Fruit fly (Drosophila melanogaster) whole organism, embryonic: ENCODE data around the gene armi.
A peak's percentile ranks its signal among the peaks of the same experiment; 100 is the strongest.

Experiments
- Atf3 ChIP-seq: fragments of 200-800 bp; sonication (Bioruptor generic); optimal IDR thresholded peaks from 3 replicates; lab custom pipeline; 2016; ENCODE audit warnings: missing biosample characterization, missing genetic modification characterization
- Bdp1 ChIP-seq: fragments of 200-800 bp; sonication (Bioruptor generic); optimal IDR thresholded peaks from 3 replicates; lab custom pipeline; 2016; ENCODE audit warnings: missing biosample characterization, missing genetic modification characterization
- C15 ChIP-seq: fragments of 200-800 bp; sonication (Bioruptor generic); IDR thresholded peaks from 3 replicates; pipeline ENCODE4 v1.3.6; 2022; ENCODE audit warnings: missing biosample characterization, missing genetic modification characterization
- CG10209 ChIP-seq: fragments of 200-800 bp; sonication (Bioruptor generic); optimal IDR thresholded peaks from 3 replicates; lab custom pipeline; 2017; ENCODE audit warnings: missing biosample characterization, mild to moderate bottlenecking, missing genetic modification characterization, missing genetic modification reagents
- CG10979 ChIP-seq: fragments of 200-800 bp; sonication (Bioruptor generic); optimal IDR thresholded peaks from 2 replicates; lab custom pipeline; 2018; ENCODE audit warnings: missing biosample characterization, mild to moderate bottlenecking, missing genetic modification characterization, moderate library complexity
- CG11085 ChIP-seq: fragments of 200-800 bp; sonication (Bioruptor generic); IDR thresholded peaks from 2 replicates; pipeline ENCODE4 v1.3.6; 2022; ENCODE audit warnings: missing biosample characterization, missing genetic modification characterization
- CG11695 ChIP-seq: fragments of 200-800 bp; sonication (Bioruptor generic); IDR thresholded peaks from 3 replicates; pipeline ENCODE4 v1.3.6; 2022; ENCODE audit warnings: missing biosample characterization, missing genetic modification characterization
- CG12236 ChIP-seq: fragments of 200-800 bp; sonication (Bioruptor generic); optimal IDR thresholded peaks from 2 replicates; lab custom pipeline; 2016; ENCODE audit warnings: missing biosample characterization, missing genetic modification characterization
- CG12299 ChIP-seq: fragments of 200-800 bp; sonication (Bioruptor generic); optimal IDR thresholded peaks from 2 replicates; lab custom pipeline; 2018; ENCODE audit warnings: missing biosample characterization, mild to moderate bottlenecking, missing genetic modification characterization
- CG1233 ChIP-seq: fragments of 200-800 bp; sonication (Bioruptor generic); optimal IDR thresholded peaks from 4 replicates; lab custom pipeline; 2018; ENCODE audit warnings: missing biosample characterization, mild to moderate bottlenecking, missing genetic modification characterization
- CG13775 ChIP-seq: fragments of 200-800 bp; sonication (Bioruptor generic); optimal IDR thresholded peaks from 3 replicates; lab custom pipeline; 2017; ENCODE audit warnings: missing biosample characterization, mild to moderate bottlenecking, missing genetic modification characterization
- CG14441 ChIP-seq: fragments of 200-800 bp; sonication (Bioruptor generic); IDR thresholded peaks from 2 replicates; pipeline ENCODE4 v1.3.6; 2022; ENCODE audit warnings: missing biosample characterization, missing genetic modification characterization
- CG1792 ChIP-seq: fragments of 200-800 bp; sonication (Bioruptor generic); optimal IDR thresholded peaks from 2 replicates; lab custom pipeline; 2016; ENCODE audit warnings: missing biosample characterization, missing genetic modification characterization
- CG30020 ChIP-seq: fragments of 200-800 bp; optimal IDR thresholded peaks from 2 replicates; lab custom pipeline; 2019; ENCODE audit warnings: missing biosample characterization, mild to moderate bottlenecking, missing genetic modification characterization, moderate library complexity
- CG3065 ChIP-seq: fragments of 200-800 bp; sonication (Bioruptor generic); optimal IDR thresholded peaks from 2 replicates; lab custom pipeline; 2016; ENCODE audit warnings: missing biosample characterization, missing genetic modification characterization
- CG31224 ChIP-seq: fragments of 200-800 bp; sonication (Bioruptor generic); IDR thresholded peaks from 2 replicates; pipeline ENCODE4 v1.3.6; 2022; ENCODE audit warnings: missing biosample characterization, missing genetic modification characterization
- CG4617 ChIP-seq: fragments of 200-800 bp; sonication (Bioruptor generic); optimal IDR thresholded peaks from 3 replicates; lab custom pipeline; 2016; ENCODE audit warnings: missing biosample characterization, missing genetic modification characterization, borderline replicate concordance
- CG6175 ChIP-seq: fragments of 200-800 bp; sonication (Bioruptor generic); IDR thresholded peaks from 3 replicates; pipeline ENCODE4 v1.3.6; 2022; ENCODE audit warnings: missing biosample characterization, missing genetic modification characterization
- CG6654 ChIP-seq: fragments of 200-800 bp; sonication (Bioruptor generic); optimal IDR thresholded peaks from 2 replicates; lab custom pipeline; 2017; ENCODE audit warnings: missing biosample characterization, mild to moderate bottlenecking, missing genetic modification characterization
- CG8359 ChIP-seq: fragments of 200-800 bp; sonication (Bioruptor generic); optimal IDR thresholded peaks from 2 replicates; lab custom pipeline; 2017; ENCODE audit warnings: missing biosample characterization, mild to moderate bottlenecking, missing genetic modification characterization, borderline replicate concordance
- CG9215 ChIP-seq: fragments of 200-800 bp; sonication (Bioruptor generic); IDR thresholded peaks from 2 replicates; pipeline ENCODE4 v1.3.6; 2022; ENCODE audit warnings: missing biosample characterization, missing genetic modification characterization
- CG9932 ChIP-seq: fragments of 200-800 bp; sonication (Bioruptor generic); IDR thresholded peaks from 2 replicates; pipeline ENCODE4 v1.3.6; 2022; ENCODE audit warnings: missing biosample characterization, missing genetic modification characterization
- Dll ChIP-seq: fragments of 200-800 bp; sonication (Bioruptor generic); IDR thresholded peaks from 4 replicates; pipeline ENCODE4 v1.3.6; 2022; ENCODE audit warnings: missing biosample characterization, missing genetic modification characterization; ENCODE audit not compliant: partially characterized antibody
- Jarid2 ChIP-seq: fragments of 200-800 bp; sonication (Bioruptor generic); optimal IDR thresholded peaks from 3 replicates; lab custom pipeline; 2017; ENCODE audit warnings: mild to moderate bottlenecking, missing biosample characterization, missing genetic modification reagents, missing genetic modification characterization
- Med ChIP-seq: fragments of 200-800 bp; sonication (Bioruptor generic); peaks from one replicate; lab custom pipeline; 2016; ENCODE audit warnings: missing biosample characterization, missing genetic modification characterization, mild to moderate bottlenecking, inconsistent platforms, moderate library complexity
- Myb ChIP-seq: fragments of 200-800 bp; sonication (Bioruptor generic); optimal IDR thresholded peaks from 2 replicates; lab custom pipeline; 2016; ENCODE audit warnings: missing biosample characterization, missing genetic modification characterization
- Oaz ChIP-seq: fragments of 200-800 bp; sonication (Bioruptor generic); IDR thresholded peaks from 2 replicates; pipeline ENCODE4 v1.3.6; 2022; ENCODE audit warnings: missing biosample characterization, missing genetic modification characterization
- Tbp ChIP-seq: fragments of >200 bp; optimal IDR thresholded peaks from 2 replicates; lab custom pipeline; 2018; ENCODE audit warnings: missing biosample characterization, missing genetic modification characterization
- al ChIP-seq: fragments of 200-800 bp; sonication (Bioruptor generic); IDR thresholded peaks from 2 replicates; pipeline ENCODE4 v1.3.6; 2022; ENCODE audit warnings: missing biosample characterization, missing genetic modification characterization
- amos ChIP-seq: fragments of 200-800 bp; sonication (Bioruptor generic); IDR thresholded peaks from 2 replicates; pipeline ENCODE4 v1.3.6; 2022; ENCODE audit warnings: missing biosample characterization, missing genetic modification characterization; ENCODE audit not compliant: partially characterized antibody
- crc ChIP-seq: fragments of 200-800 bp; sonication (Bioruptor generic); optimal IDR thresholded peaks from 2 replicates; lab custom pipeline; 2016; ENCODE audit warnings: missing biosample characterization, missing genetic modification characterization
- crp ChIP-seq, 2 experiments: fragments of 200-800 bp; sonication (Bioruptor generic); optimal IDR thresholded peaks; 2 replicates in 1 of 2; 3 replicates in 1 of 2; lab custom pipeline; 2017; ENCODE audit warnings: missing biosample characterization in 2 of 2, missing genetic modification characterization in 2 of 2, mild to moderate bottlenecking in 1 of 2, moderate library complexity in 1 of 2
- dati ChIP-seq: fragments of 200-800 bp; sonication (Bioruptor generic); IDR thresholded peaks from 2 replicates; pipeline ENCODE4 v1.3.6; 2022; ENCODE audit warnings: missing biosample characterization, missing genetic modification characterization
- ems ChIP-seq: fragments of 200-800 bp; sonication (Bioruptor generic); optimal IDR thresholded peaks from 3 replicates; lab custom pipeline; 2016; ENCODE audit warnings: missing biosample characterization, missing genetic modification characterization
- esg ChIP-seq: fragments of 200-800 bp; sonication (Bioruptor generic); conservative IDR thresholded peaks from 2 replicates; pipeline ENCODE4 v1.3.6; 2022; ENCODE audit warnings: missing biosample characterization, missing genetic modification characterization
- gcm2 ChIP-seq: fragments of 200-800 bp; sonication (Bioruptor generic); optimal IDR thresholded peaks from 2 replicates; lab custom pipeline; 2016; ENCODE audit warnings: missing biosample characterization, missing genetic modification characterization
- lmd ChIP-seq: fragments of 200-800 bp; sonication (Bioruptor generic); IDR thresholded peaks from 2 replicates; pipeline ENCODE4 v1.3.6; 2022; ENCODE audit warnings: missing biosample characterization, missing genetic modification characterization
- mirr ChIP-seq: fragments of 200-800 bp; sonication (Bioruptor generic); optimal IDR thresholded peaks from 3 replicates; lab custom pipeline; 2018; ENCODE audit warnings: missing biosample characterization, mild to moderate bottlenecking, missing genetic modification characterization
- mld ChIP-seq: fragments of 200-800 bp; sonication (Bioruptor generic); IDR thresholded peaks from 3 replicates; pipeline ENCODE4 v1.3.6; 2022; ENCODE audit warnings: missing biosample characterization, missing genetic modification characterization; ENCODE audit not compliant: partially characterized antibody
- nerfin-1 ChIP-seq: fragments of 200-800 bp; sonication (Bioruptor generic); optimal IDR thresholded peaks from 3 replicates; lab custom pipeline; 2019; ENCODE audit warnings: missing biosample characterization, mild to moderate bottlenecking, missing genetic modification characterization, moderate library complexity
- nom ChIP-seq: fragments of 200-800 bp; sonication (Bioruptor generic); optimal IDR thresholded peaks from 2 replicates; lab custom pipeline; 2017; ENCODE audit warnings: missing biosample characterization, missing genetic modification characterization, mild to moderate bottlenecking, moderate library complexity, missing genetic modification reagents
- pb ChIP-seq: fragments of 200-800 bp; sonication (Bioruptor generic); optimal IDR thresholded peaks from 3 replicates; lab custom pipeline; 2016; ENCODE audit warnings: missing biosample characterization, missing genetic modification characterization
- pros ChIP-seq: fragments of 200-800 bp; sonication (Bioruptor generic); optimal IDR thresholded peaks from 3 replicates; lab custom pipeline; 2019; ENCODE audit warnings: missing biosample characterization, mild to moderate bottlenecking, missing genetic modification characterization, moderate library complexity
- sens-2 ChIP-seq: fragments of 200-800 bp; sonication (Bioruptor generic); IDR thresholded peaks from 2 replicates; pipeline ENCODE4 v1.3.6; 2022; ENCODE audit warnings: missing biosample characterization, missing genetic modification characterization
- sqz ChIP-seq: fragments of 200-800 bp; sonication (Bioruptor generic); optimal IDR thresholded peaks from 3 replicates; lab custom pipeline; 2018; ENCODE audit warnings: missing biosample characterization, mild to moderate bottlenecking, missing genetic modification characterization
- tio ChIP-seq: fragments of 200-800 bp; sonication (Bioruptor generic); optimal IDR thresholded peaks from 2 replicates; lab custom pipeline; 2017; ENCODE audit warnings: missing biosample characterization, missing genetic modification characterization, inconsistent platforms
- tna ChIP-seq: fragments of 200-800 bp; sonication (Bioruptor generic); IDR thresholded peaks from 2 replicates; pipeline ENCODE4 v1.3.6; 2022; ENCODE audit warnings: missing biosample characterization, missing genetic modification characterization; ENCODE audit not compliant: partially characterized antibody
- wor ChIP-seq: fragments of 200-800 bp; sonication (Bioruptor generic); IDR thresholded peaks from 2 replicates; pipeline ENCODE4 v1.3.6; 2022; ENCODE audit warnings: missing biosample characterization, missing genetic modification characterization
- zen2 ChIP-seq: fragments of 200-800 bp; sonication (Bioruptor generic); IDR thresholded peaks from 3 replicates; pipeline ENCODE4 v1.3.6; 2022; ENCODE audit warnings: missing biosample characterization, missing genetic modification characterization; ENCODE audit not compliant: partially characterized antibody

The armi gene

DNA sequence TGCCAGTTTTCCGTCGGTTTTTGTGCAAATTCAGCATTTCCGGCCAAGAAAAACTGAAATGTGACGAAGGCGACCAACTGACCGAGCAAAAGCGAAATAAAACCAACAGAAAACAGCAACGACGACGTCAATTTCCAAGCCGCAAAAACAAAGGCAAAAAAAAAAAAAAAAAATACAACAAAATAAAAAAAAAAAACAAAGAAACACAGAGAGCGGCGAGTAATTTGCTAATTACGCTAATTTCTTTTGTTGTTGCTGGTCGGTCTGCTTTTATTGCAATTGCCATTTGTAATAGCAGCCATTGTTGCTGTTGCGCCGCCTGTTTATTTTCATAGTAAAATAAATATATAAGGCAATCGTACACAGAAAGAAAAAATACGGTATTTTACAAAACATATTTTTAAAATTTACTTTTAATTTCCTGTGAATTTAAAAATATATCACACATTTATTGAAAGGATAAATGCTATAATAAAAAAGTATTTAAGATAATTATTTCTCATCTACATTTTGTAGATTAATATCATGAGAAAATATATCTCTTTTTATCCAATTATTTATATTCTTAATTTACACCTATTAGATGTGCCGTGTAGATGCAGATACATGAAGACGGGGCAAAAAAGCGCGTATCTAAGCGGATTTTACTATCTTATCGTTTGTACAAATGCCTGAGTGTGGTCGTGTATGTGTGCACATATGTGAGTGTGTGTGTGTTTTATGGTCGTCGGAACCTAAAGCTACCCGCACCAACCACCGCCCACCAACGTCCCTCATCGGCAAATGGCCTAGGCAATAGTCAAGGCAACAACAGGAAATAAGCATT, 24.1 kb upstream of the armi start (continued):
- TF ChIP-seq CG11085 (GFP tag; lab: Robert Waterston, UW): no peak
- TF ChIP-seq CG10209 (GFP tag; lab: Kevin White, UChicago): peak; percentile 51
- no peak for TF ChIP-seq wor (GFP tag; lab: Robert Waterston, UW)
- TF ChIP-seq esg (GFP tag; lab: Robert Waterston, UW): peak; percentile 53; the same call in 1 of the 2 replicates
- no peak for TF ChIP-seq CG31224 (GFP tag; lab: Robert Waterston, UW)
- TF ChIP-seq Med (GFP tag; lab: Kevin White, UChicago): peak; percentile 78
- no peak for TF ChIP-seq CG8359 (GFP tag; lab: Kevin White, UChicago)
- TF ChIP-seq Dll: no peak
- no peak for TF ChIP-seq gcm2
- TF ChIP-seq Tbp: no peak
- 0 out of 2 replicates have a peak, but pooled peaks have one; percentile 19 for TF ChIP-seq CG9215 (GFP tag; lab: Robert Waterston, UW)
- TF ChIP-seq CG30020 (tag; lab: Kevin White, UChicago): no peak
- no peak for TF ChIP-seq CG12299 (tag; lab: Kevin White, UChicago)
- TF ChIP-seq pb (GFP tag; lab: Kevin White, UChicago): no peak
- no peak for TF ChIP-seq Oaz (GFP tag; lab: Robert Waterston, UW)
- TF ChIP-seq nerfin-1: no peak
- TF ChIP-seq crc (GFP tag; lab: Kevin White, UChicago): no peak
- TF ChIP-seq CG10979 (tag; lab: Kevin White, UChicago): peak; percentile 29
- TF ChIP-seq CG9932 (GFP tag; lab: Robert Waterston, UW): peak; percentile 46
- no peak for TF ChIP-seq ems (GFP tag; lab: Kevin White, UChicago)
- TF ChIP-seq CG1233 (GFP tag; lab: Kevin White, UChicago): peak; percentile 24
- TF ChIP-seq amos (GFP tag; lab: Robert Waterston, UW): no peak; the same call in 1 of the 2 replicates
- no peak for TF ChIP-seq C15
- peak; percentile 48 for TF ChIP-seq tio (GFP tag; lab: Kevin White, UChicago)
- no peak for TF ChIP-seq pros (GFP tag; lab: Kevin White, UChicago)
- TF ChIP-seq nom: no peak
- TF ChIP-seq dati (GFP tag; lab: Robert Waterston, UW): no peak
- no peak for TF ChIP-seq Myb (GFP tag; lab: Kevin White, UChicago)
- no peak for TF ChIP-seq CG12236 (GFP tag; lab: Kevin White, UChicago)
- no peak for TF ChIP-seq sens-2 (GFP tag; lab: Robert Waterston, UW)
- peak; percentile 5 for TF ChIP-seq Jarid2 (GFP tag; lab: Kevin White, UChicago)
- no peak for TF ChIP-seq CG3065
- no peak for TF ChIP-seq sqz
- no peak for TF ChIP-seq crp (GFP tag; optimal IDR thresholded peaks at IDR 0.05; lab: Kevin White, UChicago)
- no peak for TF ChIP-seq mld
- peak; percentile 68 for TF ChIP-seq mirr
- TF ChIP-seq CG4617: no peak
- TF ChIP-seq al: 0 out of 2 replicates have a peak, but pooled peaks have one; percentile 16
- TF ChIP-seq CG14441 (GFP tag; lab: Robert Waterston, UW): no peak
- no peak for TF ChIP-seq Bdp1 (GFP tag; lab: Kevin White, UChicago)
- no peak for TF ChIP-seq CG6175 (GFP tag; lab: Robert Waterston, UW)
- TF ChIP-seq lmd (GFP tag; lab: Robert Waterston, UW): peak; percentile 69
- no peak for TF ChIP-seq Atf3
- TF ChIP-seq CG13775 (GFP tag; lab: Kevin White, UChicago): peak; percentile 37
- no peak for TF ChIP-seq zen2 (GFP tag; lab: Robert Waterston, UW)
- TF ChIP-seq tna (GFP tag; lab: Robert Waterston, UW): no peak
- peak; percentile 73; the same call in 2 of the 3 replicates for TF ChIP-seq CG11695 (GFP tag; lab: Robert Waterston, UW)
- no peak for TF ChIP-seq CG6654 (GFP tag; lab: Kevin White, UChicago)
- no peak for TF ChIP-seq CG1792 (GFP tag; lab: Kevin White, UChicago)
